Fruit fly (Drosophila melanogaster) whole organism, prepupa: ENCODE results near the gene CG14277.

Experiments used
- CG10631 ChIP-seq: fragments of 200-800 bp; sonication (Bioruptor generic); optimal IDR thresholded peaks from 2 replicates; lab custom pipeline; 2016; ENCODE audit warnings: missing biosample characterization, missing genetic modification characterization
- CG11294 ChIP-seq: fragments of 200-800 bp; sonication (Bioruptor generic); IDR thresholded peaks from 2 replicates; pipeline ENCODE4 v1.3.6; 2022; ENCODE audit warnings: missing biosample characterization, missing genetic modification characterization
- CG11762 ChIP-seq: fragments of 200-800 bp; sonication (Bioruptor generic); optimal IDR thresholded peaks from 3 replicates; lab custom pipeline; 2016; ENCODE audit warnings: missing biosample characterization, missing genetic modification characterization; ENCODE audit not compliant: insufficient read depth
- CG15336 ChIP-seq: fragments of 200-800 bp; sonication (Bioruptor generic); IDR thresholded peaks from 2 replicates; pipeline ENCODE4 v1.3.6; 2022; ENCODE audit warnings: missing biosample characterization, missing genetic modification characterization
- CG16779 ChIP-seq: fragments of 200-800 bp; sonication (Bioruptor generic); optimal IDR thresholded peaks from 3 replicates; lab custom pipeline; 2017; ENCODE audit warnings: missing biosample characterization, mild to moderate bottlenecking, missing genetic modification characterization
- CG32006 ChIP-seq: fragments of 200-800 bp; sonication (Bioruptor generic); optimal IDR thresholded peaks from 3 replicates; lab custom pipeline; 2017; ENCODE audit warnings: missing biosample characterization, mild to moderate bottlenecking, missing genetic modification characterization
- CG6808 ChIP-seq: fragments of 200-800 bp; sonication (Bioruptor generic); optimal IDR thresholded peaks from 3 replicates; lab custom pipeline; 2017; ENCODE audit warnings: missing biosample characterization, missing genetic modification characterization, mild to moderate bottlenecking, moderate library complexity, missing genetic modification reagents
- CG6854 ChIP-seq: fragments of 200-800 bp; sonication (Bioruptor generic); optimal IDR thresholded peaks from 2 replicates; lab custom pipeline; 2017; ENCODE audit warnings: missing biosample characterization, mild to moderate bottlenecking, missing genetic modification characterization
- CG8119 ChIP-seq: fragments of 200-800 bp; sonication (Bioruptor generic); IDR thresholded peaks from 3 replicates; pipeline ENCODE4 v1.3.6; 2022; ENCODE audit warnings: missing biosample characterization, missing genetic modification characterization
- CG8319 ChIP-seq: fragments of 200-800 bp; sonication (Bioruptor generic); optimal IDR thresholded peaks from 3 replicates; lab custom pipeline; 2016; ENCODE audit warnings: missing biosample characterization, missing genetic modification characterization
- Eip75B ChIP-seq: fragments of 200-800 bp; sonication (Bioruptor generic); optimal IDR thresholded peaks from 3 replicates; lab custom pipeline; 2016; ENCODE audit warnings: missing biosample characterization, missing genetic modification characterization
- Eip78C ChIP-seq: fragments of 200-800 bp; sonication (Bioruptor generic); peaks from one replicate; lab custom pipeline; 2016; ENCODE audit warnings: missing biosample characterization, missing genetic modification characterization
- Gug ChIP-seq: fragments of 200-800 bp; sonication (Bioruptor generic); IDR thresholded peaks from 2 replicates; pipeline ENCODE4 v1.3.6; 2022; ENCODE audit warnings: missing biosample characterization, missing genetic modification characterization
- Hr38 ChIP-seq: sonication (Bioruptor generic); optimal IDR thresholded peaks from 2 replicates; lab custom pipeline; 2016; ENCODE audit warnings: missing biosample characterization, missing genetic modification characterization
- Hr4 ChIP-seq: fragments of 200-800 bp; sonication (Bioruptor generic); optimal IDR thresholded peaks from 3 replicates; lab custom pipeline; 2016; ENCODE audit warnings: missing biosample characterization, missing genetic modification characterization
- Met ChIP-seq: fragments of 200-800 bp; sonication (Bioruptor generic); optimal IDR thresholded peaks from 3 replicates; lab custom pipeline; 2016; ENCODE audit warnings: missing biosample characterization, missing genetic modification characterization
- Sox102F ChIP-seq: fragments of 200-800 bp; sonication (Bioruptor generic); optimal IDR thresholded peaks from 2 replicates; lab custom pipeline; 2016; ENCODE audit warnings: missing biosample characterization, mild to moderate bottlenecking, missing genetic modification characterization
- achi ChIP-seq: fragments of 200-800 bp; sonication (Bioruptor generic); optimal IDR thresholded peaks from 3 replicates; lab custom pipeline; 2016; ENCODE audit warnings: missing biosample characterization, missing genetic modification characterization
- acj6 ChIP-seq: fragments of 200-800 bp; sonication (Bioruptor generic); optimal IDR thresholded peaks from 3 replicates; lab custom pipeline; 2016; ENCODE audit warnings: missing biosample characterization, missing genetic modification characterization
- cyc ChIP-seq: fragments of 200-800 bp; sonication (Bioruptor generic); optimal IDR thresholded peaks from 3 replicates; lab custom pipeline; 2016; ENCODE audit warnings: missing biosample characterization, missing genetic modification characterization
- eg ChIP-seq: fragments of 200-800 bp; sonication (Bioruptor generic); IDR thresholded peaks from 3 replicates; pipeline ENCODE4 v1.3.6; 2022; ENCODE audit warnings: missing biosample characterization, missing genetic modification characterization
- fkh ChIP-seq: fragments of 200-800 bp; sonication (Bioruptor generic); optimal IDR thresholded peaks from 3 replicates; lab custom pipeline; 2017; ENCODE audit warnings: missing biosample characterization, mild to moderate bottlenecking, missing genetic modification characterization, moderate library complexity
- lz ChIP-seq: fragments of 200-800 bp; sonication (Bioruptor generic); optimal IDR thresholded peaks from 3 replicates; lab custom pipeline; 2016; ENCODE audit warnings: missing biosample characterization, missing genetic modification characterization
- pdm3 ChIP-seq: fragments of 200-800 bp; sonication (Bioruptor generic); optimal IDR thresholded peaks from 3 replicates; lab custom pipeline; 2016; ENCODE audit warnings: missing biosample characterization, missing genetic modification characterization
- salr ChIP-seq, 2 experiments: fragments of 200-800 bp; sonication (Bioruptor generic); optimal IDR thresholded peaks; 3 replicates each; lab custom pipeline; 2016 to 2018; ENCODE audit warnings: missing biosample characterization in 2 of 2, missing genetic modification characterization in 2 of 2, mild to moderate bottlenecking in 1 of 2
- spab ChIP-seq: fragments of 200-800 bp; sonication (Bioruptor generic); optimal IDR thresholded peaks from 2 replicates; lab custom pipeline; 2017; ENCODE audit warnings: missing biosample characterization, mild to moderate bottlenecking, missing genetic modification characterization, missing genetic modification reagents
- svp ChIP-seq: fragments of 200-800 bp; sonication (Bioruptor generic); peaks from one replicate; lab custom pipeline; 2016; ENCODE audit warnings: missing biosample characterization, missing genetic modification characterization
- topi ChIP-seq: fragments of 200-800 bp; sonication (Bioruptor generic); optimal IDR thresholded peaks from 3 replicates; lab custom pipeline; 2016; ENCODE audit warnings: missing biosample characterization, missing genetic modification characterization

The CG14277 gene

DNA sequence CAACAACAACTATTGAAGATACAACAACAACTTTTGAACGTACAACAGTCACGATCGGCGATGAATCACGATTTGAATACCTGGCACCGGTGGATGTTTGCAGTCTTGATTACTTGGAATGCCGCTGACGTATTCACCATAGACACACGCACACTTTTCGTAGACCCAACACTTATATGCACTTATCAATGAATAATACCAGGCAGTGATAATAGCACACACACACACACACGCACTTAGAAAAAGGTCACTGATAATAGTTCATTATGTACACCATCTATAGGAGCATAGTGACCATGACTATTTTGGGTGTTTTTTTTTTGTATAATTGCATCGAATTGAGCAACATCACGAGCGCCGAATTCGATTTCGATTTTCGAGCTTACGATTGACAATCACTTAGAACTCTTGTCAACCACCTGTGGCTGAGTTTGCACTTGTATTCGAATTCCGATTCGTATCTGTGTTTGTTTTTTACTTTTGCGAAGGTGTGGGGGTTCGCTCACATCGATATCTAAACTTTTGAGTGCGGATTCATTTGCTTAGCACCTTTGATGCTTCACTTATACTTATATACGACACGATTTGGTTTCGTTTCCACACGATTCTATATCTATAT is 3.1 kb upstream of the CG14277 start:
- TF ChIP-seq CG11294 (no peak), fkh (GFP tag; lab: Kevin White, UChicago) (peak; percentile 80)

dm6 chr2L:8239712-8240245 is 2.5 kb upstream of the CG14277 start, which contains the start of gene Pvr:
Gene Pvr (minus strand): TSS chr2L:8239878.
- TF ChIP-seq CG8119 (GFP tag; lab: Robert Waterston, UW) (no peak), lz (GFP tag; lab: Kevin White, UChicago) (no peak), Eip78C (GFP tag; lab: Kevin White, UChicago) (peak; percentile 67), Eip75B (GFP tag; lab: Kevin White, UChicago) (no peak), Hr4 (GFP tag; lab: Kevin White, UChicago) (peak; percentile 8), CG6808 (GFP tag; lab: Kevin White, UChicago) (peak; percentile 99), achi (GFP tag; lab: Kevin White, UChicago) (peak; percentile 14), topi (peak; percentile 20)

DNA sequence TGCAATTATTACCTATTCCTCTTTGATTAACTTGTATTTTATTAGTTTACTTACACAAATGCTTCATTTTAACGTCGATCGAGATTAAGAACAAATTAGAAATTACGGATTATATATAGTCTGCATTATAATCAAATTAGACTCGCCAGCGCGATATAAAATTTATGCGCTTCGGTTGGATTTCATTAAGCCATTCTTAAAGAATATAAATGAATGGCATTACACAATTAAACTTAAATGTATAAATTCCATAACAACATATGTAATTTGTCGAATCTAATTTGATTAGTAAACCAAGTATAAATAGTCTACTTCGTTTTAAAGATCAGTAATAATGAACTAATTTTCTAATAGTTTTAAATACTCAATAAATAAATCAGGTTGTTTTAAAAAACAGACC is 586 bp upstream of the CG14277 start, which contains the start of gene Spn28F:
Gene Spn28F (minus strand): TSS at position 101 of the 400 bp plus-strand sequence.
- TF ChIP-seq salr (GFP tag; optimal IDR thresholded peaks at IDR 0.05; lab: Kevin White, UChicago) (no peak), Met (no peak), CG16779 (tag; lab: Kevin White, UChicago) (no peak), CG32006 (no peak), CG6854 (no peak), Eip78C (GFP tag; lab: Kevin White, UChicago) (no peak), Hr4 (GFP tag; lab: Kevin White, UChicago) (no peak), CG11762 (GFP tag; lab: Kevin White, UChicago) (no peak), CG8319 (GFP tag; lab: Kevin White, UChicago) (no peak), cyc (GFP tag; lab: Kevin White, UChicago) (no peak), lz (GFP tag; lab: Kevin White, UChicago) (no peak), acj6 (GFP tag; lab: Kevin White, UChicago) (no peak), CG10631 (GFP tag; lab: Kevin White, UChicago) (no peak)

DNA sequence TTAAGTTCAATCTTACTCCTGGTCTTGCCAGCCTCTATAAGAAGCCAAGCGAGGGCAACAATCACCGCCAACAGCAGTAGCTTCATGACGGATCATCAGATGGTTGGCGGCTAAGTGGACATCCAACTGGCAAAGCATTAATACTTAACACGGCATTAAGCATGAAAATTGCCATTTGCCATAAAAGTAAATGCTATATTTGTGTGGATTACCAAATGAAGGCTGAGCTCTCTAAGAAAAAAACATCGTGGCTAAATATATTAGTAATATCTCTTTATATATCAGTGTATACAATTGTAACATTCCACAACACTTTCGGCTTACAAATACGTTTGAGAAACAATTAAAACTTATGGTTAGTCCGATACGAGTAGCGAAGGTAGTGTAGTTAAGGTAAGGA is 1.6 kb downstream of the CG14277 start, which contains the start of gene CG43057:
Gene CG43057 (minus strand): TSS at position 101 of the 400 bp plus-strand sequence.
- TF ChIP-seq Eip78C (GFP tag; lab: Kevin White, UChicago): no peak
- TF ChIP-seq Gug (GFP tag; lab: Robert Waterston, UW): no peak
- no peak for TF ChIP-seq salr (GFP tag; optimal IDR thresholded peaks at IDR 0.05; lab: Kevin White, UChicago)

- TF ChIP-seq pdm3 (peak; percentile 4), eg (GFP tag; lab: Robert Waterston, UW) (peak; percentile 51; the same call in 1 of the 3 replicates), achi (GFP tag; lab: Kevin White, UChicago) (peak; percentile 21), CG11294 (peak; percentile 20; the same call in 1 of the 2 replicates), CG16779 (tag; lab: Kevin White, UChicago) (no peak), Sox102F (no peak), Hr4 (GFP tag; lab: Kevin White, UChicago) (no peak), Met (peak; percentile 27), CG15336 (GFP tag; lab: Robert Waterston, UW) (peak; percentile 39; the same call in 1 of the 2 replicates), svp (GFP tag; lab: Kevin White, UChicago) (peak; percentile 67), spab (GFP tag; lab: Kevin White, UChicago) (no peak), CG8119 (GFP tag; lab: Robert Waterston, UW) (0 out of 3 replicates have a peak, but pooled peaks have one; percentile 40), Hr38 (GFP tag; lab: Kevin White, UChicago) (no peak), Gug (GFP tag; lab: Robert Waterston, UW) (no peak)
Measured at dm6 chr2L:8255406-8255805, 13.1 kb downstream of the CG14277 start.
